Fruit fly (Drosophila melanogaster): ENCODE results near the gene TORIP.

The TORIP gene

DNA sequence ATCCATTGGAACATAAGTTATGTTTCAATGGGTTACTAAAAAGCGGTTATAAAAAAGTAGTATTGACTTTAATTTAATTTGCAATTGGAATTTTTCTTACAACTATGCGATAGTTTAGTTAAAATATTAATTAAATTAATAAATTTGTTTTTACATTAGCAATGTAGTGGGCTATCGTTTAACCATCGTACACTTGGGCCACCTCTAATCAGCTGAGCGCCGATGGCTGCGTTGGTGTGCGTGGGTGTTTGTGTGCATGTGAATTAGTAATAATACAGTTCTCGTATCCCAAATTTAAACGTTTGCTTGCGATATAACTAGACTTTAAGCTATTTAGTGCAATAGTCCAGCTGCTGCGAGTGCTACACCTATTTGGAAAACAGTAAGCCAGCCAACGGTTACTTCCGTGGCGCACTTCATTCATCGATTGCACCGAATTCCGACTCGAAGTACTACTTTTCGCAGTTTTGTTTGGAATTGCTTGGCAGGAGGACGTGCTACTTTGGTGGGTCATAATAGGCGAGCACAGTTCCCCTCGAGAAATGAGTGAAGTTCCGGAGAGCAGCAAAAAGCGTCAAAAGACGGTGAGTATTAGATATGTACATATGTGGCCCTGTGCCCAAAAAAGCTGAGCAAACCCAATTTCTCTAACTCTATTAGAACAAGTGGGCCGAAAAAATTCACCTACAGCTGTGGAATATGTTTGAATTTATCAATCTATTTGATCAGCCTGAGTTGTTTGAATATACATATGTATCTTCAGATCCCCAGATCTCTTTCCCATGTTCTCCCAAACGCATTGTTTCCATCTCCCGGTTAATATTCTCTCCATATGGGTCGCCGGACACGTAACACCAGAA is 40.4 kb upstream of the TORIP start, which contains the start of gene Papss (continued):
- TF ChIP-seq onecut (GFP tag; IDR thresholded peaks at IDR 0.05) (peak; percentile 5; the same call in 1 of the 2 replicates), nau (GFP tag; optimal IDR thresholded peaks at IDR 0.05) (no peak), bab2 (GFP tag; optimal IDR thresholded peaks at IDR 0.05) (no peak), CG14710 (tag; optimal IDR thresholded peaks at IDR 0.05) (peak; percentile 28), NC2β (GFP tag; optimal IDR thresholded peaks at IDR 0.05) (peak; percentile 7), wek (GFP tag; optimal IDR thresholded peaks at IDR 0.05) (peak; percentile 55), CrebB (tag; optimal IDR thresholded peaks at IDR 0.05) (no peak), dan (GFP tag; IDR thresholded peaks at IDR 0.05) (no peak), ac (GFP tag; optimal IDR thresholded peaks at IDR 0.05) (no peak), CG15011 (GFP tag; optimal IDR thresholded peaks at IDR 0.05) (no peak), Drgx (GFP tag; IDR thresholded peaks at IDR 0.05) (no peak), cg (GFP tag; optimal IDR thresholded peaks at IDR 0.05) (peak; percentile 90), Atf6 (GFP tag; IDR thresholded peaks at IDR 0.05) (0 out of 2 replicates have a peak, but pooled peaks have one; percentile 25), CG6683 (GFP tag; optimal IDR thresholded peaks at IDR 0.05) (peak; percentile 38), Stat92E (GFP tag; optimal IDR thresholded peaks at IDR 0.05) (no peak), trem (tag; optimal IDR thresholded peaks at IDR 0.05) (peak; percentile 67), Bdp1 (GFP tag; optimal IDR thresholded peaks at IDR 0.05) (no peak), mam (GFP tag; optimal IDR thresholded peaks at IDR 0.05) (no peak), sob (GFP tag; IDR thresholded peaks at IDR 0.05) (no peak; the same call in 1 of the 2 replicates), gem (tag; optimal IDR thresholded peaks at IDR 0.05) (no peak), gsb (GFP tag; IDR thresholded peaks at IDR 0.05) (no peak), CG4854 (GFP tag; optimal IDR thresholded peaks at IDR 0.05) (no peak), grau (tag; optimal IDR thresholded peaks at IDR 0.05) (no peak), cad (GFP tag; optimal IDR thresholded peaks at IDR 0.05) (no peak), lmd (GFP tag; IDR thresholded peaks at IDR 0.05) (no peak; the same call in 1 of the 2 replicates), CG1602 (GFP tag; optimal IDR thresholded peaks at IDR 0.05) (no peak), ro (GFP tag; IDR thresholded peaks at IDR 0.05) (no peak), CG8924 (tag; optimal IDR thresholded peaks at IDR 0.05) (peak; percentile 27), CG8478 (optimal IDR thresholded peaks at IDR 0.05) (no peak), CG17612 (GFP tag; IDR thresholded peaks at IDR 0.05) (no peak), inv (GFP tag; IDR thresholded peaks at IDR 0.05; ENCODE audit: partially characterized antibody) (peak; percentile 77), CG4730 (GFP tag; IDR thresholded peaks at IDR 0.05) (no peak), sim (GFP tag; IDR thresholded peaks at IDR 0.05) (no peak), CG17912 (GFP tag; optimal IDR thresholded peaks at IDR 0.05) (no peak), gfzf (GFP tag; optimal IDR thresholded peaks at IDR 0.05) (no peak), Bteb2 (GFP tag; optimal IDR thresholded peaks at IDR 0.05) (no peak), tgo (GFP tag; IDR thresholded peaks at IDR 0.05) (0 out of 3 replicates have a peak, but pooled peaks have one; percentile 20), CG10209 (GFP tag; optimal IDR thresholded peaks at IDR 0.05) (peak; percentile 31), Usf (GFP tag; optimal IDR thresholded peaks at IDR 0.05) (no peak), aop (GFP tag; IDR thresholded peaks at IDR 0.05) (no peak), phol (tag; optimal IDR thresholded peaks at IDR 0.05) (peak; percentile 40), NFAT (GFP tag; IDR thresholded peaks at IDR 0.05) (peak; percentile 45; the same call in 1 of the 2 replicates), YL-1 (GFP tag; optimal IDR thresholded peaks at IDR 0.05) (no peak), CG4424 (GFP tag; optimal IDR thresholded peaks at IDR 0.05) (no peak), ATbp (GFP tag; optimal IDR thresholded peaks at IDR 0.05) (peak; percentile 85), CG3281 (GFP tag; optimal IDR thresholded peaks at IDR 0.05) (peak; percentile 53), psq (GFP tag; optimal IDR thresholded peaks at IDR 0.05) (no peak), cas (GFP tag; IDR thresholded peaks at IDR 0.05) (no peak), bsh (GFP tag; optimal IDR thresholded peaks at IDR 0.05) (no peak), dimm (GFP tag; IDR thresholded peaks at IDR 0.05) (no peak)
